Worm (Caenorhabditis elegans) whole organism, L4/young adult: ENCODE data around the gene F40A3.7.

Source experiments
- W03F9.2 ChIP-seq: fragments of 150-350 bp; optimal IDR thresholded peaks from 2 replicates; lab custom pipeline; 2014; ENCODE audit warnings: missing biosample characterization, missing genetic modification characterization
- dao-5 ChIP-seq: sonication (generic microtip); optimal IDR thresholded peaks from 2 replicates; lab custom pipeline; 2016; ENCODE audit warnings: missing genotype, missing genetic modification characterization, moderate library complexity, missing compliant biosample characterization
- him-1 ChIP-seq: sonication (generic microtip); optimal IDR thresholded peaks from 2 replicates; lab custom pipeline; 2016; ENCODE audit warnings: missing genotype, missing genetic modification reagents, missing genetic modification characterization, missing compliant biosample characterization

Gene F40A3.7

ce11 chrV:7888036-7888435 is 11.6 kb downstream of the F40A3.7 start:
- TF ChIP-seq him-1 (tag; lab: Kevin White, UChicago) (no peak), W03F9.2 (tag; lab: Kevin White, UChicago) (no peak), dao-5 (tag; lab: Kevin White, UChicago) (no peak)

ce11 chrV:7884441-7884840 is 15.2 kb downstream of the F40A3.7 start:
- TF ChIP-seq dao-5 (tag; lab: Kevin White, UChicago) (no peak), W03F9.2 (tag; lab: Kevin White, UChicago) (no peak), him-1 (tag; lab: Kevin White, UChicago) (no peak)

- no peak for TF ChIP-seq dao-5 (tag; lab: Kevin White, UChicago)
- no peak for TF ChIP-seq him-1 (tag; lab: Kevin White, UChicago)
- TF ChIP-seq W03F9.2 (tag; lab: Kevin White, UChicago) = no peak
These were observed 21.2 kb downstream of the F40A3.7 start, which contains the start of gene F40A3.2 for ce11 chrV:7878411-7878964. TSS of gene F40A3.2 (plus strand) at chrV:7878914.

- no peak for TF ChIP-seq him-1 (tag; lab: Kevin White, UChicago)
- TF ChIP-seq W03F9.2 (tag; lab: Kevin White, UChicago) = peak; percentile 38
These were observed 22.7 kb downstream of the F40A3.7 start, which contains the start of gene F40A3.3 for ce11 chrV:7876881-7877475. TSS of gene F40A3.3 (plus strand) at chrV:7877444.

- no peak for TF ChIP-seq W03F9.2 (tag; lab: Kevin White, UChicago)
- TF ChIP-seq him-1 (tag; lab: Kevin White, UChicago) = no peak
- no peak for TF ChIP-seq dao-5 (tag; lab: Kevin White, UChicago)
These were observed 24.2 kb downstream of the F40A3.7 start, which contains the start of gene F40A3.4 for ce11 chrV:7875456-7875855. TSS of gene F40A3.4 (plus strand) at chrV:7875756.

ce11 chrV:7872945-7873344 is 26.7 kb downstream of the F40A3.7 start:
- TF ChIP-seq W03F9.2 (tag; lab: Kevin White, UChicago) = no peak
- TF ChIP-seq him-1 (tag; lab: Kevin White, UChicago) = no peak
- TF ChIP-seq dao-5 (tag; lab: Kevin White, UChicago) = no peak

ce11 chrV:7870707-7871106 is 29.0 kb downstream of the F40A3.7 start, which contains the start of gene nipi-4:
TSS of gene nipi-4 (minus strand) at chrV:7870807.
- TF ChIP-seq him-1 (tag; lab: Kevin White, UChicago) (no peak), dao-5 (tag; lab: Kevin White, UChicago) (no peak), W03F9.2 (tag; lab: Kevin White, UChicago) (no peak)

ce11 chrV:7864663-7865062 is 35.0 kb downstream of the F40A3.7 start, which contains the start of gene C37C3.11:
TSS of gene C37C3.11 (minus strand) at chrV:7864763.
- TF ChIP-seq W03F9.2 (tag; lab: Kevin White, UChicago) (no peak), dao-5 (tag; lab: Kevin White, UChicago) (no peak), him-1 (tag; lab: Kevin White, UChicago) (no peak)

ce11 chrV:7863020-7863523 is 36.6 kb downstream of the F40A3.7 start, which contains the start of gene C37C3.10:
TSS of gene C37C3.10 (minus strand) at chrV:7863070.
- TF ChIP-seq him-1 (tag; lab: Kevin White, UChicago) (no peak), W03F9.2 (tag; lab: Kevin White, UChicago) (no peak), dao-5 (tag; lab: Kevin White, UChicago) (no peak)

ce11 chrV:7861792-7862191 is 37.9 kb downstream of the F40A3.7 start, which contains the start of gene C37C3.17:
TSS of gene C37C3.17 (minus strand) at chrV:7861892.
- TF ChIP-seq W03F9.2 (tag; lab: Kevin White, UChicago) = no peak
- no peak for TF ChIP-seq dao-5 (tag; lab: Kevin White, UChicago)
- TF ChIP-seq him-1 (tag; lab: Kevin White, UChicago) = no peak

- TF ChIP-seq dao-5 (tag; lab: Kevin White, UChicago) (no peak), him-1 (tag; lab: Kevin White, UChicago) (no peak), W03F9.2 (tag; lab: Kevin White, UChicago) (no peak)
These were observed 41.7 kb downstream of the F40A3.7 start, which contains the start of gene C37C3.1 for ce11 chrV:7857931-7858330. TSS of gene C37C3.1 (plus strand) at chrV:7857963.

ce11 chrV:7856641-7857040 is 43.0 kb downstream of the F40A3.7 start:
- TF ChIP-seq dao-5 (tag; lab: Kevin White, UChicago) = no peak
- TF ChIP-seq W03F9.2 (tag; lab: Kevin White, UChicago) = no peak
- TF ChIP-seq him-1 (tag; lab: Kevin White, UChicago) = no peak

ce11 chrV:7855382-7855994 is 44.2 kb downstream of the F40A3.7 start, which contains the start of gene C37C3.2:
TSS of gene C37C3.2 (plus strand) at chrV:7855944.
- no peak for TF ChIP-seq dao-5 (tag; lab: Kevin White, UChicago)
- no peak for TF ChIP-seq him-1 (tag; lab: Kevin White, UChicago)
